Fruit fly (Drosophila melanogaster) whole organism, embryonic: ENCODE data around the gene Vm26Aa.

ENCODE experiments used
- ATbp ChIP-seq: fragments of 200-800 bp; sonication (Bioruptor generic); optimal IDR thresholded peaks from 2 replicates; lab custom pipeline; 2017; ENCODE audit warnings: missing biosample characterization, mild to moderate bottlenecking, missing genetic modification characterization, missing genetic modification reagents
- Bdp1 ChIP-seq: fragments of 200-800 bp; sonication (Bioruptor generic); optimal IDR thresholded peaks from 3 replicates; lab custom pipeline; 2016; ENCODE audit warnings: missing biosample characterization, missing genetic modification characterization
- CG10366 ChIP-seq: fragments of 200-800 bp; sonication (Bioruptor generic); IDR thresholded peaks from 2 replicates; pipeline ENCODE4 v1.3.6; 2022; ENCODE audit warnings: missing biosample characterization, missing genetic modification characterization
- CG11085 ChIP-seq: fragments of 200-800 bp; sonication (Bioruptor generic); IDR thresholded peaks from 2 replicates; pipeline ENCODE4 v1.3.6; 2022; ENCODE audit warnings: missing biosample characterization, missing genetic modification characterization
- CG14014 ChIP-seq: fragments of 200-800 bp; sonication (Bioruptor generic); IDR thresholded peaks from 2 replicates; pipeline ENCODE4 v1.3.6; 2022; ENCODE audit warnings: missing biosample characterization, missing genetic modification characterization
- CG15479 ChIP-seq: fragments of 200-800 bp; sonication (Bioruptor generic); optimal IDR thresholded peaks from 3 replicates; lab custom pipeline; 2019; ENCODE audit warnings: missing biosample characterization, mild to moderate bottlenecking, missing genetic modification characterization, moderate library complexity
- CG1832 ChIP-seq: fragments of 200-800 bp; sonication (Bioruptor generic); optimal IDR thresholded peaks from 2 replicates; lab custom pipeline; 2017; ENCODE audit warnings: missing biosample characterization, mild to moderate bottlenecking, missing genetic modification characterization, inconsistent platforms
- CG2875 ChIP-seq: fragments of 200-800 bp; sonication (Bioruptor generic); optimal IDR thresholded peaks from 2 replicates; lab custom pipeline; 2017; ENCODE audit warnings: missing biosample characterization, mild to moderate bottlenecking, missing genetic modification characterization, missing genetic modification reagents
- CG2889 ChIP-seq: fragments of 200-800 bp; sonication (Bioruptor generic); IDR thresholded peaks from 3 replicates; pipeline ENCODE4 v1.3.6; 2022; ENCODE audit warnings: missing biosample characterization, missing genetic modification characterization
- CG3838 ChIP-seq: fragments of 200-800 bp; sonication (Bioruptor generic); optimal IDR thresholded peaks from 3 replicates; lab custom pipeline; 2016; ENCODE audit warnings: missing biosample characterization, missing genetic modification characterization
- CG4617 ChIP-seq: fragments of 200-800 bp; sonication (Bioruptor generic); optimal IDR thresholded peaks from 3 replicates; lab custom pipeline; 2016; ENCODE audit warnings: missing biosample characterization, missing genetic modification characterization, borderline replicate concordance
- CG4854 ChIP-seq: fragments of 200-800 bp; sonication (Bioruptor generic); optimal IDR thresholded peaks from 2 replicates; lab custom pipeline; 2016; ENCODE audit warnings: missing biosample characterization, missing genetic modification characterization, inconsistent platforms
- CG6813 ChIP-seq: fragments of 200-800 bp; sonication (Bioruptor generic); optimal IDR thresholded peaks from 2 replicates; lab custom pipeline; 2017; ENCODE audit warnings: missing biosample characterization, missing genetic modification characterization, mild to moderate bottlenecking, moderate library complexity, missing genetic modification reagents
- CG7556 ChIP-seq: fragments of 200-800 bp; sonication (Bioruptor generic); optimal IDR thresholded peaks from 2 replicates; lab custom pipeline; 2017; ENCODE audit warnings: missing biosample characterization, mild to moderate bottlenecking, missing genetic modification characterization
- CG8281 ChIP-seq: fragments of 200-800 bp; sonication (Bioruptor generic); optimal IDR thresholded peaks from 2 replicates; lab custom pipeline; 2018; ENCODE audit warnings: missing biosample characterization, mild to moderate bottlenecking, missing genetic modification characterization, moderate library complexity
- CG8290 ChIP-seq, 3 experiments: fragments of 200-800 bp; sonication (Bioruptor generic); optimal IDR thresholded peaks; 2 replicates each; lab custom pipeline; 2016 to 2019; ENCODE audit warnings: missing biosample characterization in 3 of 3, missing genetic modification characterization in 3 of 3, mild to moderate bottlenecking in 2 of 3, moderate library complexity in 1 of 3
- CG8388 ChIP-seq: fragments of 200-800 bp; sonication (Bioruptor generic); optimal IDR thresholded peaks from 2 replicates; lab custom pipeline; 2019; ENCODE audit warnings: missing biosample characterization, mild to moderate bottlenecking, missing genetic modification characterization, moderate library complexity
- CG9797 ChIP-seq: fragments of 200-800 bp; sonication (Bioruptor generic); optimal IDR thresholded peaks from 3 replicates; lab custom pipeline; 2018; ENCODE audit warnings: missing biosample characterization, mild to moderate bottlenecking, missing genetic modification characterization
- CG9817 ChIP-seq: fragments of 200-800 bp; sonication (Bioruptor generic); optimal IDR thresholded peaks from 2 replicates; lab custom pipeline; 2018; ENCODE audit warnings: missing biosample characterization, mild to moderate bottlenecking, missing genetic modification characterization, moderate library complexity
- Chrac-16 ChIP-seq: fragments of 200-800 bp; sonication (Bioruptor generic); optimal IDR thresholded peaks from 3 replicates; lab custom pipeline; 2016; ENCODE audit warnings: missing biosample characterization, missing genetic modification characterization
- Dfd ChIP-seq, 2 experiments: fragments of >200 bp; optimal IDR thresholded peaks; 2 replicates each; lab custom pipeline; 2017; ENCODE audit warnings: missing biosample characterization in 2 of 2, missing genetic modification characterization in 2 of 2
- Ets97D ChIP-seq: fragments of 200-800 bp; sonication (Bioruptor generic); optimal IDR thresholded peaks from 3 replicates; lab custom pipeline; 2016; ENCODE audit warnings: missing biosample characterization, missing genetic modification characterization
- Hand ChIP-seq: fragments of 200-800 bp; sonication (Bioruptor generic); optimal IDR thresholded peaks from 2 replicates; lab custom pipeline; 2017; ENCODE audit warnings: mild to moderate bottlenecking, missing biosample characterization, missing genetic modification reagents, missing genetic modification characterization
- Mrtf ChIP-seq: fragments of 200-800 bp; sonication (Bioruptor generic); IDR thresholded peaks from 3 replicates; pipeline ENCODE4 v1.3.6; 2022; ENCODE audit warnings: missing biosample characterization, missing genetic modification characterization
- Nf-YA ChIP-seq: fragments of 200-800 bp; sonication (Bioruptor generic); IDR thresholded peaks from 2 replicates; pipeline ENCODE4 v1.3.6; 2022; ENCODE audit warnings: missing biosample characterization, missing genetic modification characterization
- Opbp ChIP-seq: fragments of 200-800 bp; sonication (Bioruptor generic); IDR thresholded peaks from 3 replicates; pipeline ENCODE4 v1.3.6; 2022; ENCODE audit warnings: missing biosample characterization, missing genetic modification characterization; ENCODE audit not compliant: partially characterized antibody
- PHDP ChIP-seq: fragments of 200-800 bp; sonication (Bioruptor generic); optimal IDR thresholded peaks from 3 replicates; lab custom pipeline; 2018; ENCODE audit warnings: missing biosample characterization, mild to moderate bottlenecking, missing genetic modification characterization, moderate library complexity
- Rfx ChIP-seq: fragments of 200-800 bp; sonication (Bioruptor generic); IDR thresholded peaks from 2 replicates; pipeline ENCODE4 v1.3.6; 2022; ENCODE audit warnings: missing biosample characterization, missing genetic modification characterization
- Trl ChIP-seq, 3 experiments: fragments of >200 bp in 2 of 3; fragments of 200-800 bp in 1 of 3; sonication (Bioruptor generic) in 1 of 3; optimal IDR thresholded peaks; 2 replicates in 1 of 3; 3 replicates in 2 of 3; lab custom pipeline; 2016 to 2017; ENCODE audit warnings: missing biosample characterization in 1 of 3, missing genetic modification characterization in 1 of 3
- ase ChIP-seq: fragments of 200-800 bp; sonication (Bioruptor generic); IDR thresholded peaks from 3 replicates; pipeline ENCODE4 v1.3.6; 2022; ENCODE audit warnings: missing biosample characterization, missing genetic modification characterization
- cato ChIP-seq: fragments of 200-800 bp; sonication (Bioruptor generic); optimal IDR thresholded peaks from 2 replicates; lab custom pipeline; 2016; ENCODE audit warnings: missing biosample characterization, missing genetic modification characterization, borderline replicate concordance
- cwo ChIP-seq: fragments of 200-800 bp; sonication (Bioruptor generic); optimal IDR thresholded peaks from 3 replicates; lab custom pipeline; 2017; ENCODE audit warnings: missing biosample characterization, missing genetic modification characterization, mild to moderate bottlenecking, moderate library complexity, missing genetic modification reagents
- disco-r ChIP-seq: fragments of 200-800 bp; sonication (Bioruptor generic); optimal IDR thresholded peaks from 2 replicates; lab custom pipeline; 2016; ENCODE audit warnings: missing biosample characterization, missing genetic modification characterization
- dysf ChIP-seq: fragments of 200-800 bp; sonication (Bioruptor generic); IDR thresholded peaks from 3 replicates; pipeline ENCODE4 v1.3.6; 2022; ENCODE audit warnings: missing biosample characterization, missing genetic modification characterization
- fd3F ChIP-seq: fragments of 200-800 bp; sonication (Bioruptor generic); optimal IDR thresholded peaks from 2 replicates; lab custom pipeline; 2018; ENCODE audit warnings: missing biosample characterization, mild to moderate bottlenecking, missing genetic modification characterization, moderate library complexity
- fd96Cb ChIP-seq: fragments of 200-800 bp; sonication (Bioruptor generic); optimal IDR thresholded peaks from 2 replicates; lab custom pipeline; 2018; ENCODE audit warnings: missing biosample characterization, mild to moderate bottlenecking, missing genetic modification characterization, moderate library complexity
- hb ChIP-seq: fragments of 200-800 bp; sonication (Bioruptor generic); IDR thresholded peaks from 3 replicates; pipeline ENCODE4 v1.3.6; 2022; ENCODE audit warnings: missing biosample characterization, missing genetic modification characterization; ENCODE audit not compliant: partially characterized antibody
- hkb ChIP-seq, 2 experiments: fragments of 200-800 bp in 1 of 2; fragments of >200 bp in 1 of 2; sonication (Bioruptor generic) in 1 of 2; IDR thresholded peaks in 1 of 2; optimal IDR thresholded peaks in 1 of 2; 2 replicates each; pipeline versions ENCODE4 v1.3.6 to Lab custom; 2017 to 2022; ENCODE audit warnings: missing biosample characterization in 1 of 2, missing genetic modification characterization in 1 of 2
- kay ChIP-seq: fragments of 200-800 bp; sonication (Bioruptor generic); optimal IDR thresholded peaks from 2 replicates; lab custom pipeline; 2016; ENCODE audit warnings: missing biosample characterization, missing genetic modification characterization
- nom ChIP-seq: fragments of 200-800 bp; sonication (Bioruptor generic); optimal IDR thresholded peaks from 2 replicates; lab custom pipeline; 2017; ENCODE audit warnings: missing biosample characterization, missing genetic modification characterization, mild to moderate bottlenecking, moderate library complexity, missing genetic modification reagents
- phol ChIP-seq: fragments of 200-800 bp; sonication (Bioruptor generic); optimal IDR thresholded peaks from 3 replicates; lab custom pipeline; 2018; ENCODE audit warnings: missing biosample characterization, mild to moderate bottlenecking, missing genetic modification characterization, moderate library complexity
- seq ChIP-seq: fragments of 200-800 bp; sonication (Bioruptor generic); IDR thresholded peaks from 2 replicates; pipeline ENCODE4 v1.3.6; 2022; ENCODE audit warnings: missing biosample characterization, missing genetic modification characterization
- usp ChIP-seq: fragments of >200 bp; optimal IDR thresholded peaks from 2 replicates; lab custom pipeline; 2017; ENCODE audit warnings: missing biosample characterization, missing genetic modification characterization
- vvl ChIP-seq: fragments of 200-800 bp; sonication (Bioruptor generic); IDR thresholded peaks from 2 replicates; pipeline ENCODE4 v1.3.6; 2022; ENCODE audit warnings: missing biosample characterization, missing genetic modification characterization
- wdn ChIP-seq: fragments of 200-800 bp; sonication (Bioruptor generic); IDR thresholded peaks from 2 replicates; pipeline ENCODE4 v1.3.6; 2022; ENCODE audit warnings: missing biosample characterization, missing genetic modification characterization
- wor ChIP-seq: fragments of 200-800 bp; sonication (Bioruptor generic); IDR thresholded peaks from 2 replicates; pipeline ENCODE4 v1.3.6; 2022; ENCODE audit warnings: missing biosample characterization, missing genetic modification characterization
- yki ChIP-seq: fragments of >200 bp; optimal IDR thresholded peaks from 3 replicates; lab custom pipeline; 2018
- zen2 ChIP-seq: fragments of 200-800 bp; sonication (Bioruptor generic); IDR thresholded peaks from 3 replicates; pipeline ENCODE4 v1.3.6; 2022; ENCODE audit warnings: missing biosample characterization, missing genetic modification characterization; ENCODE audit not compliant: partially characterized antibody
- zfh2 ChIP-seq: fragments of 200-800 bp; sonication (Bioruptor generic); optimal IDR thresholded peaks from 2 replicates; lab custom pipeline; 2016; ENCODE audit warnings: missing biosample characterization, missing genetic modification characterization

Vm26Aa gene

DNA sequence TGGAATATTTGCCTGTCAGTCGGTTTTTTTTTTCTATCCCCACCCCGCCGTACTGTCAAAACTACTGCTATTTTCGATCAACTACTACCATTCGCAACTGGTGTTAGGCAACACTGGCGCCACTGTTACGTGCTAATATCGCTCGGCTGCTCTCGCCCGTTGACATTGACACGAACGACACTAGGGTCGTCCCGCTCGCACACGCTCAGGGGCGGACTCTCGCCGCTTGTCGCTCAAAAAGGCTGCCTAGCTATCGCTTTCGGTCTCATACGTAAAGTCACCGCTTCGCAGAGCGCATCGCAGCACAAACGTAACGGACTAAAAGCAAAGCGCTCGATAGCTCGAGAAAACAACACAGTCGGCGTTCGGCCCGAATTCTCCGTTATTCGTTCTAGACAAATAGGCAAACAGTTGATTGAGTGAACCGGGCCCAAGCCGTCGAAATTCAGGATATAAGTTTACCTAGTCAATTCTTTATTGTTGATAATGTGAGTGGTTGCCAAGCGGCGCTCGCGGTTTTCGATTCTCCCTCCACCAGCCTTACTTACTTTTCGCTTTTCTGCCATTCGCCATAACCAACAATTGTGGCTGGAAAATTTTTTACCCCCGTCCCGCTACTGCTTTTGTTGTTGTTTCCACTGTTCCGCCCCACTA is 22.3 kb upstream of the Vm26Aa start (continued):
- TF ChIP-seq usp (no peak), Hand (GFP tag; lab: Kevin White, UChicago) (peak; percentile 16), CG14014 (GFP tag; lab: Robert Waterston, UW) (no peak), CG7556 (GFP tag; lab: Kevin White, UChicago) (peak; percentile 12), Mrtf (no peak), Nf-YA (GFP tag; lab: Robert Waterston, UW) (no peak), wdn (GFP tag; lab: Robert Waterston, UW) (no peak), vvl (GFP tag; lab: Robert Waterston, UW) (no peak), Ets97D (peak; percentile 3), cwo (GFP tag; lab: Kevin White, UChicago) (no peak), CG1832 (GFP tag; lab: Kevin White, UChicago) (peak; percentile 96), CG8290 (GFP tag; optimal IDR thresholded peaks at IDR 0.05; lab: Kevin White, UChicago) (peak; percentile 72), CG8290 (tag; optimal IDR thresholded peaks at IDR 0.05; lab: Kevin White, UChicago) (peak; percentile 84 to 95), disco-r (GFP tag; lab: Kevin White, UChicago) (no peak), phol (no peak), Trl (optimal IDR thresholded peaks at IDR 0.05; lab: Kevin White, UChicago) (no peak), Trl (GFP tag; optimal IDR thresholded peaks at IDR 0.05; lab: Kevin White, UChicago) (peak; percentile 36), kay (GFP tag; lab: Kevin White, UChicago) (peak; percentile 2), zen2 (GFP tag; lab: Robert Waterston, UW) (no peak), CG15479 (GFP tag; lab: Kevin White, UChicago) (no peak), CG8281 (tag; lab: Kevin White, UChicago) (no peak), Opbp (no peak), hkb (optimal IDR thresholded peaks at IDR 0.05; lab: Kevin White, UChicago) (no peak), hkb (GFP tag; IDR thresholded peaks at IDR 0.05; lab: Robert Waterston, UW) (no peak), ATbp (GFP tag; lab: Kevin White, UChicago) (no peak), CG6813 (GFP tag; lab: Kevin White, UChicago) (no peak), Bdp1 (GFP tag; lab: Kevin White, UChicago) (no peak), seq (GFP tag; lab: Robert Waterston, UW) (no peak), nom (GFP tag; lab: Kevin White, UChicago) (no peak), fd96Cb (no peak), CG8388 (no peak), CG9797 (no peak), fd3F (no peak), CG11085 (GFP tag; lab: Robert Waterston, UW) (no peak), PHDP (tag; lab: Kevin White, UChicago) (no peak), Rfx (no peak), zfh2 (GFP tag; lab: Kevin White, UChicago) (peak; percentile 24), CG9817 (tag; lab: Kevin White, UChicago) (peak; percentile 38), Dfd (GFP tag; optimal IDR thresholded peaks at IDR 0.05; lab: Kevin White, UChicago) (no peak), ase (no peak), CG10366 (GFP tag; lab: Robert Waterston, UW) (no peak), CG4854 (GFP tag; lab: Kevin White, UChicago) (no peak), wor (no peak), CG4617 (GFP tag; lab: Kevin White, UChicago) (no peak), dysf (no peak), CG2875 (GFP tag; lab: Kevin White, UChicago) (no peak), hb (GFP tag; lab: Robert Waterston, UW) (no peak), CG2889 (no peak), cato (GFP tag; lab: Kevin White, UChicago) (no peak), Chrac-16 (GFP tag; lab: Kevin White, UChicago) (no peak), CG3838 (GFP tag; lab: Kevin White, UChicago) (no peak), yki (lab: Kevin White, UChicago) (no peak)
